Fruit fly (Drosophila melanogaster): ENCODE results near the gene CG42635.
A peak's percentile ranks its signal among the peaks of the same experiment; 100 is the strongest.

Gene CG42635

DNA sequence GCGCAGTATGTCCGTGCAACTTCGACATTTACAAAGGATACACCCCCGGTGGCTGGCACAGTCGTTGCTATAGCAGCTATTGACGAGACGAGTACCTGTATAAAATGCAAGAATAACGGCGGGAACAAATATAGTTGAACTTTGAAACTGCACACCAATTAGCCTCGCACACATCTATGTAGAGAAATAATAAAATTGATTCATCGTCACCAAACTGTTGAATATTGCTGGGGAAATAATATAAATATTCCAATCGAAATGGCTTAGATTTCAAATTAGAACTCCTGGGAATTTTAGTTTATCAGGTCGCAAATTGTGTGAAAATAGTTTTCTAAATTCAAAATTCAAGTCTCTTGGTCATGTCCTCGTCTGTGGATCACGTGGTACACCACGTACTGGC, at the start of gene CG42635, which contains the start of gene CG42634:
TSS of gene CG42635 (plus strand) at position 301 of the 400 bp plus-strand sequence.
TSS of gene CG42634 (plus strand) at position 301 of the 400 bp plus-strand sequence.
- no peak for TF ChIP-seq Gug (GFP tag; IDR thresholded peaks at IDR 0.05)
- TF ChIP-seq CG31365 (tag; optimal IDR thresholded peaks at IDR 0.05), result no peak
- TF ChIP-seq CG8478 (optimal IDR thresholded peaks at IDR 0.05), result no peak
- TF ChIP-seq CG34224 (GFP tag; IDR thresholded peaks at IDR 0.05; ENCODE audit: partially characterized antibody), result no peak
- no peak for TF ChIP-seq disco-r (GFP tag; optimal IDR thresholded peaks at IDR 0.05)
- TF ChIP-seq Rfx (GFP tag; IDR thresholded peaks at IDR 0.05), result no peak
- no peak for TF ChIP-seq CG2116 (GFP tag; optimal IDR thresholded peaks at IDR 0.05)
- no peak for TF ChIP-seq CG14965 (GFP tag; optimal IDR thresholded peaks at IDR 0.05; ENCODE audit: borderline replicate concordance)
- no peak for TF ChIP-seq nerfin-2 (GFP tag; IDR thresholded peaks at IDR 0.05; ENCODE audit: partially characterized antibody)
- TF ChIP-seq otp (GFP tag; IDR thresholded peaks at IDR 0.05), result no peak
- TF ChIP-seq eyg (GFP tag; optimal IDR thresholded peaks at IDR 0.05), result no peak
- no peak for TF ChIP-seq so (GFP tag; IDR thresholded peaks at IDR 0.05)
- no peak for TF ChIP-seq CG17912 (GFP tag; optimal IDR thresholded peaks at IDR 0.05)

DNA sequence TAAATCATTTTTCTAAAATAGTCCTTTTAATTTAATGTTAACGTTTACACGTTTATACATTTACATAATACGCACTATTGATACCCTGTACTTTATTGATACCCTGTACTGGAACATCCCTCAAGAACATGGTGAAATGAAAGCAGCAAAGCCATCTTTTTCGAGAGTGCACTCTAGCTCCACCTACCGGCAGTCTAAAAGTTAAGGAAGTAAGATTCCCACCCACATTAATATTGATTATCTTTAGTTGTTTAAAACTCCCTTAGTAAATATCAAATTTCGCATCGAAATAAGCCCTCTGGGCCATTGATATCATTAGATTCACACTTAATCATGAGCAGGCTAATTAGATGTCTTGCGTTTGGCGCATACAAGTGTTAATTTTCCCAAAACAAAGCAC, 49.4 kb upstream of the CG42635 start:
- TF ChIP-seq CG15514 (GFP tag; optimal IDR thresholded peaks at IDR 0.05) (no peak), CTCF (GFP tag; optimal IDR thresholded peaks at IDR 0.05) (peak; percentile 73)

DNA sequence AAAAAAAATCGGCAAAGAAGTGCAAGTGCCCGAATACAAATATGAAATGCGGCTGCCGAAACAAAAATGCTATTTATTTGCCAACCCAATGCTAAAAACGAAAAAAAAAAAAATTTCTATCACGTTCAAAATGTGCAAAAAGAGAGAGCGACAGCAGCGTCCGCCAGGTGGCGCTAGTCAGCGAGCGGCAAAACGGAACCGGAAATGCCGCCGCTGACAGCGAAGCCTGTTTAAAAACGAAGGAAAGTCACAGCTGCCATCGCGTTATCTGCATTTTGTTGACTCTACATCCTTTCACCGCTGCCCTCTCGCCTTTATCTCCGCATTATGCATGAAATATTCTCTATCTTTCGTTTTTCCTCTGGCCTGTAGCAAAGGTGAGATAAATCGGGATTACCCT, 47.5 kb upstream of the CG42635 start:
- no peak for TF ChIP-seq Usf (GFP tag; optimal IDR thresholded peaks at IDR 0.05)
- no peak for TF ChIP-seq CG4360 (GFP tag; IDR thresholded peaks at IDR 0.05)
- no peak for TF ChIP-seq HmgZ (tag; optimal IDR thresholded peaks at IDR 0.05)
- TF ChIP-seq stwl (tag; optimal IDR thresholded peaks at IDR 0.05), result peak; percentile 39
- no peak for TF ChIP-seq al (GFP tag; IDR thresholded peaks at IDR 0.05)
- no peak for TF ChIP-seq so (GFP tag; IDR thresholded peaks at IDR 0.05)
- TF ChIP-seq Dll (GFP tag; IDR thresholded peaks at IDR 0.05; ENCODE audit: partially characterized antibody), result no peak
- TF ChIP-seq zen (tag; optimal IDR thresholded peaks at IDR 0.05), result peak; percentile 3
- no peak for TF ChIP-seq CG6254 (GFP tag; optimal IDR thresholded peaks at IDR 0.05)
- no peak for TF ChIP-seq sim (GFP tag; IDR thresholded peaks at IDR 0.05)
- no peak for TF ChIP-seq Sry-β (GFP tag; optimal IDR thresholded peaks at IDR 0.05)
- TF ChIP-seq CTCF (GFP tag; optimal IDR thresholded peaks at IDR 0.05), result peak; percentile 83
- no peak for TF ChIP-seq CG6175 (GFP tag; IDR thresholded peaks at IDR 0.05)
- TF ChIP-seq prd (optimal IDR thresholded peaks at IDR 0.05), result no peak
- peak; percentile 36; the same call in 1 of the 3 replicates for TF ChIP-seq prd (GFP tag; IDR thresholded peaks at IDR 0.05)
- no peak for TF ChIP-seq Asciz (GFP tag; optimal IDR thresholded peaks at IDR 0.05)
- 0 out of 3 replicates have a peak, but pooled peaks have one; percentile 28 for TF ChIP-seq zfh1 (GFP tag; IDR thresholded peaks at IDR 0.05)
- TF ChIP-seq wdn (GFP tag; IDR thresholded peaks at IDR 0.05), result no peak
- TF ChIP-seq CHES-1-like (GFP tag; optimal IDR thresholded peaks at IDR 0.05), result no peak
- no peak for TF ChIP-seq crol (GFP tag; IDR thresholded peaks at IDR 0.05)
- no peak for TF ChIP-seq CG12299 (tag; optimal IDR thresholded peaks at IDR 0.05)
- TF ChIP-seq CG7271 (tag; optimal IDR thresholded peaks at IDR 0.05), result peak; percentile 79
- no peak for TF ChIP-seq CG7963 (GFP tag; IDR thresholded peaks at IDR 0.05; ENCODE audit: partially characterized antibody)
- no peak for TF ChIP-seq CG5245 (GFP tag; optimal IDR thresholded peaks at IDR 0.05)
- no peak for TF ChIP-seq pnt (GFP tag; optimal IDR thresholded peaks at IDR 0.05)
- no peak for TF ChIP-seq Antp (GFP tag; optimal IDR thresholded peaks at IDR 0.05)
- TF ChIP-seq CG32772 (GFP tag; IDR thresholded peaks at IDR 0.05), result no peak
- TF ChIP-seq mld (GFP tag; IDR thresholded peaks at IDR 0.05; ENCODE audit: partially characterized antibody), result no peak
- TF ChIP-seq hbn (GFP tag; IDR thresholded peaks at IDR 0.05; ENCODE audit: partially characterized antibody), result no peak
- TF ChIP-seq ewg (GFP tag; optimal IDR thresholded peaks at IDR 0.05), result no peak
- TF ChIP-seq cwo (GFP tag; optimal IDR thresholded peaks at IDR 0.05), result no peak
- TF ChIP-seq lov (optimal IDR thresholded peaks at IDR 0.05), result no peak
- 0 out of 3 replicates have a peak, but pooled peaks have one; percentile 57 for TF ChIP-seq lov (GFP tag; IDR thresholded peaks at IDR 0.05)
- peak; percentile 32; the same call in 1 of the 2 replicates for TF ChIP-seq CG10959 (GFP tag; IDR thresholded peaks at IDR 0.05)
- TF ChIP-seq maf-S (GFP tag; optimal IDR thresholded peaks at IDR 0.05), result no peak
- TF ChIP-seq CG1602 (GFP tag; optimal IDR thresholded peaks at IDR 0.05), result no peak

All from whole organism, embryonic.